Fruit fly (Drosophila melanogaster): ENCODE measurements around the gene CG42556.

CG42556 gene

DNA sequence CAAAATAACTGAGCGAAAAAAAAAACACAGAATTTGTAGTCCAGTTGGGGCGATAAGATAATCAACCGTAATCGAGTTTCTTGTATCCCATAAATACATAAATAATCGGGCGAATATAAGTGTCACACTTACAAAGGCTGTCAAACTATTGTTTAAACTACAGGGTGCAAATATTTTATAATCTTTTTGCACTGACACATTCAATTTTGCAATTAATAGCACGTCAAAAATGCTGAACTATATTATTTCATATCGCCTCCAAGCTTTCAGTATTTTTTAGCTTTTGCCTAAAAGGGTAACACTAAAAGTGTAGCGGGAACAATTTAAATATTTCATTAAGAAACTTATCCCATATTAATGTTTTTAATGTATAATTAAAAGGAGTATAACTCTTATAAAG is 20.5 kb downstream of the CG42556 start, which contains the start of gene ApepP (continued):
- TF ChIP-seq CG31365 (tag; optimal IDR thresholded peaks at IDR 0.05) (no peak), Xbp1 (GFP tag; optimal IDR thresholded peaks at IDR 0.05) (no peak), Mad (GFP tag; optimal IDR thresholded peaks at IDR 0.05) (no peak), kni (GFP tag; optimal IDR thresholded peaks at IDR 0.05) (no peak), stwl (tag; optimal IDR thresholded peaks at IDR 0.05) (peak; percentile 11), CTCF (GFP tag; optimal IDR thresholded peaks at IDR 0.05) (no peak), Bgb (GFP tag; IDR thresholded peaks at IDR 0.05; ENCODE audit: partially characterized antibody) (no peak), Stat92E (GFP tag; optimal IDR thresholded peaks at IDR 0.05) (no peak), dmrt99B (tag; optimal IDR thresholded peaks at IDR 0.05) (no peak), CG10565 (GFP tag; optimal IDR thresholded peaks at IDR 0.05) (no peak), lmd (GFP tag; IDR thresholded peaks at IDR 0.05) (no peak), CG31441 (GFP tag; IDR thresholded peaks at IDR 0.05) (no peak), fu2 (GFP tag; optimal IDR thresholded peaks at IDR 0.05) (no peak), zfh1 (GFP tag; IDR thresholded peaks at IDR 0.05) (no peak), E2f2 (GFP tag; IDR thresholded peaks at IDR 0.05) (peak; percentile 82), Hand (GFP tag; optimal IDR thresholded peaks at IDR 0.05) (no peak), Nf-YB (GFP tag; optimal IDR thresholded peaks at IDR 0.05) (no peak), CG11723 (GFP tag; optimal IDR thresholded peaks at IDR 0.05) (no peak), CG34376 (GFP tag; optimal IDR thresholded peaks at IDR 0.05) (peak; percentile 39), ase (GFP tag; IDR thresholded peaks at IDR 0.05) (no peak), pzg (GFP tag; optimal IDR thresholded peaks at IDR 0.05) (peak; percentile 55), H2.0 (GFP tag; IDR thresholded peaks at IDR 0.05) (no peak), mam (GFP tag; optimal IDR thresholded peaks at IDR 0.05) (no peak), CG17361 (GFP tag; IDR thresholded peaks at IDR 0.05) (no peak), ssp (GFP tag; IDR thresholded peaks at IDR 0.05) (no peak), CG1602 (GFP tag; optimal IDR thresholded peaks at IDR 0.05) (no peak), crc (GFP tag; optimal IDR thresholded peaks at IDR 0.05) (no peak), zen (tag; optimal IDR thresholded peaks at IDR 0.05) (no peak), Xrp1 (GFP tag; IDR thresholded peaks at IDR 0.05) (no peak), Bteb2 (GFP tag; optimal IDR thresholded peaks at IDR 0.05) (no peak), Rx (GFP tag; IDR thresholded peaks at IDR 0.05) (no peak), CG1603 (tag; optimal IDR thresholded peaks at IDR 0.05) (no peak), ewg (GFP tag; optimal IDR thresholded peaks at IDR 0.05) (no peak), br (optimal IDR thresholded peaks at IDR 0.05) (no peak), Dp (GFP tag; optimal IDR thresholded peaks at IDR 0.05) (peak; percentile 73), CG6854 (GFP tag; optimal IDR thresholded peaks at IDR 0.05) (peak; percentile 21), CrebB (tag; optimal IDR thresholded peaks at IDR 0.05) (peak; percentile 4), Side (GFP tag; optimal IDR thresholded peaks at IDR 0.05) (no peak), TFAM (GFP tag; optimal IDR thresholded peaks at IDR 0.05) (no peak), z (GFP tag; IDR thresholded peaks at IDR 0.05) (no peak), lola (GFP tag; optimal IDR thresholded peaks at IDR 0.05) (no peak), disco-r (GFP tag; optimal IDR thresholded peaks at IDR 0.05) (no peak), psq (GFP tag; optimal IDR thresholded peaks at IDR 0.05) (no peak), CG6654 (GFP tag; optimal IDR thresholded peaks at IDR 0.05) (peak; percentile 74), wdn (GFP tag; IDR thresholded peaks at IDR 0.05) (no peak), Aef1 (GFP tag; IDR thresholded peaks at IDR 0.05) (no peak), her (GFP tag; optimal IDR thresholded peaks at IDR 0.05) (no peak), sens (GFP tag) (no peak), Camta (GFP tag; optimal IDR thresholded peaks at IDR 0.05) (no peak), lilli (GFP tag; optimal IDR thresholded peaks at IDR 0.05) (no peak), CG14710 (tag; optimal IDR thresholded peaks at IDR 0.05) (no peak), nmo (GFP tag; optimal IDR thresholded peaks at IDR 0.05) (no peak), CG30431 (GFP tag; optimal IDR thresholded peaks at IDR 0.05) (no peak)
